Worm (Caenorhabditis elegans) whole organism, young adult: Measurements from ENCODE around the gene rdy-2.

ENCODE experiments used
- B0019.2 ChIP-seq: fragments of 200-800 bp; sonication (Bioruptor generic); conservative IDR thresholded peaks from 2 replicates; pipeline ENCODE4 v1.3.6; 2022; ENCODE audit warnings: missing genetic modification reagents, missing genetic modification characterization, missing compliant biosample characterization
- B0336.3 ChIP-seq: fragments of 200-800 bp; sonication (Bioruptor generic); IDR thresholded peaks from 2 replicates; pipeline ENCODE4 v1.3.6; 2022; ENCODE audit warnings: missing genetic modification characterization, missing compliant biosample characterization
- C17E4.6 ChIP-seq: fragments of 200-800 bp; sonication (Bioruptor generic); IDR thresholded peaks from 2 replicates; pipeline ENCODE4 v1.3.6; 2022; ENCODE audit warnings: missing genetic modification reagents, missing genetic modification characterization, missing compliant biosample characterization
- F22D6.2 ChIP-seq: sonication (generic microtip); optimal IDR thresholded peaks from 2 replicates; lab custom pipeline; 2016; ENCODE audit warnings: mild to moderate bottlenecking, missing genetic modification characterization, missing compliant biosample characterization
- F37B4.10 ChIP-seq: fragments of 200-800 bp; sonication (Bioruptor generic); IDR thresholded peaks from 2 replicates; pipeline ENCODE4 v1.3.6; 2022; ENCODE audit warnings: missing genetic modification characterization, missing compliant biosample characterization
- F52B5.7 ChIP-seq: sonication (generic microtip); optimal IDR thresholded peaks from 2 replicates; lab custom pipeline; 2016; ENCODE audit warnings: mild to moderate bottlenecking, missing genetic modification characterization, missing compliant biosample characterization
- F55B11.4 ChIP-seq: sonication (generic microtip); optimal IDR thresholded peaks from 2 replicates; lab custom pipeline; 2016; ENCODE audit warnings: missing compliant biosample characterization, missing genetic modification characterization, borderline replicate concordance; ENCODE audit not compliant: insufficient read depth
- T07F8.4 ChIP-seq: sonication (generic microtip); optimal IDR thresholded peaks from 2 replicates; lab custom pipeline; 2016; ENCODE audit warnings: mild to moderate bottlenecking, missing genetic modification characterization, moderate library complexity, missing compliant biosample characterization
- Y67H2A.10 ChIP-seq: fragments of 200-800 bp; sonication (Bioruptor generic); conservative IDR thresholded peaks from 2 replicates; pipeline ENCODE4 v1.3.6; 2022; ENCODE audit warnings: missing genetic modification reagents, missing genetic modification characterization, missing compliant biosample characterization
- Y95B8A.8 ChIP-seq: fragments of 200-800 bp; sonication (Bioruptor generic); IDR thresholded peaks from 2 replicates; pipeline ENCODE4 v1.3.6; 2022; ENCODE audit warnings: missing genetic modification reagents, missing genetic modification characterization, missing compliant biosample characterization
- ZK185.1 ChIP-seq: sonication (generic microtip); optimal IDR thresholded peaks from 2 replicates; lab custom pipeline; 2016; ENCODE audit warnings: mild to moderate bottlenecking, missing genetic modification characterization, missing compliant biosample characterization; ENCODE audit not compliant: poor library complexity, severe bottlenecking
- ccch-3 ChIP-seq: fragments of 200-800 bp; sonication (Bioruptor generic); optimal IDR thresholded peaks from 2 replicates; lab custom pipeline; 2018; ENCODE audit warnings: mild to moderate bottlenecking, missing genetic modification characterization, missing compliant biosample characterization
- cebp-2 ChIP-seq: fragments of 200-800 bp; sonication (Bioruptor generic); IDR thresholded peaks from 2 replicates; pipeline ENCODE4 v1.3.6; 2022; ENCODE audit warnings: missing genetic modification characterization, missing compliant biosample characterization
- ceh-100 ChIP-seq: fragments of 200-800 bp; sonication (Bioruptor generic); IDR thresholded peaks from 2 replicates; pipeline ENCODE4 v1.3.6; 2022; ENCODE audit warnings: missing genetic modification reagents, missing genetic modification characterization, missing compliant biosample characterization
- ceh-27 ChIP-seq: fragments of 200-800 bp; sonication (Bioruptor generic); optimal IDR thresholded peaks from 2 replicates; lab custom pipeline; 2018; ENCODE audit warnings: mild to moderate bottlenecking, missing genetic modification characterization, moderate library complexity, missing compliant biosample characterization
- ceh-40 ChIP-seq: fragments of 200-800 bp; sonication (Bioruptor generic); IDR thresholded peaks from 2 replicates; pipeline ENCODE4 v1.3.6; 2022; ENCODE audit warnings: missing genetic modification characterization, missing compliant biosample characterization
- chd-7 ChIP-seq: sonication (generic microtip); optimal IDR thresholded peaks from 2 replicates; lab custom pipeline; 2016; ENCODE audit warnings: mild to moderate bottlenecking, missing genetic modification characterization, moderate library complexity, missing compliant biosample characterization
- dpff-1 ChIP-seq: sonication (generic microtip); optimal IDR thresholded peaks from 2 replicates; lab custom pipeline; 2017; ENCODE audit warnings: mild to moderate bottlenecking, missing genetic modification characterization, missing compliant biosample characterization
- dpl-1 ChIP-seq: fragments of 150-350 bp; optimal IDR thresholded peaks from 2 replicates; lab custom pipeline; 2014; ENCODE audit warnings: missing biosample characterization, missing genetic modification reagents, missing genetic modification characterization
- efl-1 ChIP-seq: fragments of 150-350 bp; optimal IDR thresholded peaks from 2 replicates; lab custom pipeline; 2014; ENCODE audit warnings: missing biosample characterization, missing genetic modification reagents, missing genetic modification characterization
- egl-18 ChIP-seq: fragments of 200-800 bp; sonication (Bioruptor generic); IDR thresholded peaks from 2 replicates; pipeline ENCODE4 v1.3.6; 2022; ENCODE audit warnings: missing genetic modification reagents, missing genetic modification characterization, missing compliant biosample characterization
- ekl-4 ChIP-seq: fragments of 200-800 bp; sonication (Bioruptor generic); IDR thresholded peaks from 2 replicates; pipeline ENCODE4 v1.3.6; 2022; ENCODE audit warnings: missing genetic modification reagents, missing genetic modification characterization, missing compliant biosample characterization
- ets-4 ChIP-seq: fragments of 200-800 bp; sonication (Bioruptor generic); optimal IDR thresholded peaks from 2 replicates; lab custom pipeline; 2018; ENCODE audit warnings: mild to moderate bottlenecking, missing genetic modification characterization, missing compliant biosample characterization
- fkh-3 ChIP-seq: sonication (generic microtip); optimal IDR thresholded peaks from 2 replicates; lab custom pipeline; 2016; ENCODE audit warnings: mild to moderate bottlenecking, missing genetic modification characterization, missing compliant biosample characterization
- hlh-12 ChIP-seq: sonication (generic microtip); optimal IDR thresholded peaks from 2 replicates; lab custom pipeline; 2016; ENCODE audit warnings: missing genetic modification characterization, missing compliant biosample characterization
- hmg-1.2 ChIP-seq: fragments of 200-800 bp; sonication (Bioruptor generic); IDR thresholded peaks from 2 replicates; pipeline ENCODE4 v1.3.6; 2022; ENCODE audit warnings: missing genetic modification reagents, missing genetic modification characterization, missing compliant biosample characterization
- let-607 ChIP-seq, 2 experiments: fragments of 200-800 bp in 1 of 2; sonication (Bioruptor generic) in 1 of 2; sonication (generic microtip) in 1 of 2; optimal IDR thresholded peaks; 2 replicates each; lab custom pipeline; 2016 to 2018; ENCODE audit warnings: mild to moderate bottlenecking in 2 of 2, missing compliant biosample characterization in 2 of 2, missing genetic modification characterization in 2 of 2, moderate library complexity in 2 of 2, missing genotype in 1 of 2
- lin-40 ChIP-seq: sonication (generic microtip); optimal IDR thresholded peaks from 2 replicates; lab custom pipeline; 2016; ENCODE audit warnings: missing genetic modification characterization, mild to moderate bottlenecking, missing compliant biosample characterization, missing genotype, missing genetic modification reagents
- lin-54 ChIP-seq: fragments of 200-800 bp; sonication (Bioruptor generic); optimal IDR thresholded peaks from 2 replicates; lab custom pipeline; 2018; ENCODE audit warnings: mild to moderate bottlenecking, missing genetic modification characterization, missing compliant biosample characterization
- lsy-27 ChIP-seq: sonication (generic microtip); optimal IDR thresholded peaks from 2 replicates; lab custom pipeline; 2017; ENCODE audit warnings: missing genetic modification characterization, mild to moderate bottlenecking, missing compliant biosample characterization, antibody characterized with exemption, missing genotype, borderline replicate concordance; ENCODE audit not compliant: insufficient read depth
- madf-3 ChIP-seq: fragments of 200-800 bp; sonication (Bioruptor generic); IDR thresholded peaks from 2 replicates; pipeline ENCODE4 v1.3.6; 2022; ENCODE audit warnings: missing genetic modification reagents, missing genetic modification characterization, missing compliant biosample characterization
- madf-8 ChIP-seq: fragments of 200-800 bp; sonication (Bioruptor generic); conservative IDR thresholded peaks from 2 replicates; pipeline ENCODE4 v1.3.6; 2022; ENCODE audit warnings: missing genetic modification reagents, missing genetic modification characterization, missing compliant biosample characterization
- nfya-1 ChIP-seq: sonication (generic microtip); optimal IDR thresholded peaks from 2 replicates; lab custom pipeline; 2017; ENCODE audit warnings: antibody characterized with exemption, missing compliant biosample characterization, missing genetic modification characterization, borderline replicate concordance; ENCODE audit not compliant: insufficient read depth
- nhr-90 ChIP-seq: sonication (generic microtip); optimal IDR thresholded peaks from 2 replicates; lab custom pipeline; 2016; ENCODE audit warnings: missing genotype, mild to moderate bottlenecking, missing genetic modification characterization, missing compliant biosample characterization
- rcor-1 ChIP-seq: fragments of 200-800 bp; sonication (Bioruptor generic); IDR thresholded peaks from 2 replicates; pipeline ENCODE4 v1.3.6; 2022; ENCODE audit warnings: missing genetic modification reagents, missing genetic modification characterization, missing compliant biosample characterization
- rpc-1 ChIP-seq, 2 experiments: fragments of 150-350 bp in 1 of 2; sonication (generic microtip) in 1 of 2; optimal IDR thresholded peaks; 2 replicates each; lab custom pipeline; 2014 to 2018; ENCODE audit warnings: missing biosample characterization in 1 of 2, missing genetic modification characterization in 1 of 2, missing genetic modification reagents in 1 of 2, missing genotype in 1 of 2
- sdz-38 ChIP-seq: sonication (generic microtip); optimal IDR thresholded peaks from 2 replicates; lab custom pipeline; 2016; ENCODE audit warnings: missing genotype, missing genetic modification characterization, missing compliant biosample characterization
- snpc-1.1 ChIP-seq: sonication (generic microtip); optimal IDR thresholded peaks from 2 replicates; lab custom pipeline; 2017; ENCODE audit warnings: missing genetic modification characterization, mild to moderate bottlenecking, missing compliant biosample characterization, antibody characterized with exemption, moderate library complexity, missing genotype, missing genetic modification reagents; ENCODE audit not compliant: insufficient read depth
- snpc-4 ChIP-seq, 5 experiments: fragments of 150-350 bp in 1 of 5; sonication (generic microtip) in 4 of 5; optimal IDR thresholded peaks; 2 replicates each; lab custom pipeline; 2014 to 2018; ENCODE audit warnings: missing genetic modification characterization in 5 of 5, missing biosample characterization in 3 of 5, antibody characterized with exemption in 2 of 5, mild to moderate bottlenecking in 2 of 5, missing compliant biosample characterization in 2 of 5, missing genotype in 2 of 5, moderate library complexity in 2 of 5, missing genetic modification reagents in 1 of 5
- somi-1 ChIP-seq: fragments of 200-800 bp; sonication (Bioruptor generic); optimal IDR thresholded peaks from 2 replicates; lab custom pipeline; 2018; ENCODE audit warnings: mild to moderate bottlenecking, missing genetic modification characterization, missing compliant biosample characterization
- tbx-9 ChIP-seq: sonication (generic microtip); optimal IDR thresholded peaks from 2 replicates; lab custom pipeline; 2016; ENCODE audit warnings: borderline replicate concordance, missing genetic modification characterization, inconsistent platforms, missing compliant biosample characterization
- tlf-1 ChIP-seq: fragments of 200-800 bp; sonication (Bioruptor generic); optimal IDR thresholded peaks from 2 replicates; lab custom pipeline; 2018; ENCODE audit warnings: mild to moderate bottlenecking, missing genetic modification characterization, missing compliant biosample characterization
- zfh-2 ChIP-seq: fragments of 200-800 bp; sonication (Bioruptor generic); conservative IDR thresholded peaks from 2 replicates; pipeline ENCODE4 v1.3.6; 2022; ENCODE audit warnings: missing genetic modification reagents, missing genetic modification characterization, missing compliant biosample characterization
- zim-3 ChIP-seq: sonication (generic microtip); optimal IDR thresholded peaks from 2 replicates; lab custom pipeline; 2017; ENCODE audit warnings: mild to moderate bottlenecking, missing genetic modification characterization, moderate library complexity, missing compliant biosample characterization
- ztf-22 ChIP-seq: fragments of 200-800 bp; sonication (Bioruptor generic); optimal IDR thresholded peaks from 2 replicates; lab custom pipeline; 2018; ENCODE audit warnings: mild to moderate bottlenecking, missing genetic modification characterization, moderate library complexity, missing compliant biosample characterization
- ztf-26 ChIP-seq: sonication (generic microtip); optimal IDR thresholded peaks from 2 replicates; lab custom pipeline; 2017; ENCODE audit warnings: missing genetic modification characterization, missing compliant biosample characterization
- ztf-6 ChIP-seq: fragments of 200-800 bp; sonication (Bioruptor generic); IDR thresholded peaks from 2 replicates; pipeline ENCODE4 v1.3.6; 2022; ENCODE audit warnings: missing genetic modification reagents, missing genetic modification characterization, missing compliant biosample characterization

rdy-2 gene

ce11 chrV:13566967-13567366, 33.8 kb downstream of the rdy-2 start (continued):
- TF ChIP-seq efl-1 (GFP tag; lab: Kevin White, UChicago): no peak
- TF ChIP-seq ekl-4 (GFP tag; lab: Robert Waterston, UW): peak; percentile 75
- no peak for TF ChIP-seq ceh-27 (GFP tag; lab: Kevin White, UChicago)
- no peak for TF ChIP-seq ccch-3 (GFP tag; lab: Kevin White, UChicago)
- peak; percentile 83 for TF ChIP-seq tlf-1 (GFP tag; lab: Kevin White, UChicago)
- peak; percentile 34 for TF ChIP-seq ets-4 (GFP tag; lab: Kevin White, UChicago)
- peak; percentile 10 for TF ChIP-seq nhr-90
- TF ChIP-seq zfh-2 (GFP tag; lab: Robert Waterston, UW): no peak
- TF ChIP-seq F22D6.2 (tag; lab: Kevin White, UChicago): no peak
- no peak for TF ChIP-seq ceh-40 (GFP tag; lab: Robert Waterston, UW)
- no peak for TF ChIP-seq sdz-38
- peak; percentile 26; the same call in 1 of the 2 replicates for TF ChIP-seq hmg-1.2 (GFP tag; lab: Robert Waterston, UW)
- no peak for TF ChIP-seq Y67H2A.10 (GFP tag; lab: Robert Waterston, UW)
- peak; percentile 76 for TF ChIP-seq F52B5.7 (tag; lab: Kevin White, UChicago)
- TF ChIP-seq ceh-100: no peak
- no peak for TF ChIP-seq B0019.2
- TF ChIP-seq dpff-1: peak; percentile 67
- peak; percentile 85 for TF ChIP-seq B0336.3 (GFP tag; lab: Robert Waterston, UW)
- no peak for TF ChIP-seq tbx-9 (tag; lab: Kevin White, UChicago)
- TF ChIP-seq snpc-1.1 (tag; lab: Kevin White, UChicago): no peak
- peak; percentile 74; the same call in 1 of the 2 replicates for TF ChIP-seq madf-3 (GFP tag; lab: Robert Waterston, UW)
- TF ChIP-seq madf-8 (GFP tag; lab: Robert Waterston, UW): no peak
- TF ChIP-seq rpc-1 (optimal IDR thresholded peaks at IDR 0.05; lab: Kevin White, UChicago): no peak
- no peak for TF ChIP-seq rpc-1 (tag; optimal IDR thresholded peaks at IDR 0.05; lab: Kevin White, UChicago)
- TF ChIP-seq hlh-12 (tag; lab: Kevin White, UChicago): peak; percentile 37
- TF ChIP-seq T07F8.4 (tag; lab: Kevin White, UChicago): no peak
- no peak for TF ChIP-seq ztf-22
- no peak for TF ChIP-seq somi-1 (GFP tag; lab: Kevin White, UChicago)
- peak; percentile 43; the same call in 1 of the 2 replicates for TF ChIP-seq cebp-2 (GFP tag; lab: Robert Waterston, UW)
- no peak for TF ChIP-seq ztf-6 (GFP tag; lab: Robert Waterston, UW)
- peak; percentile 65 for TF ChIP-seq chd-7
- TF ChIP-seq egl-18 (GFP tag; lab: Robert Waterston, UW): no peak
- 0 out of 2 replicates have a peak, but pooled peaks have one; percentile 71 for TF ChIP-seq Y95B8A.8 (GFP tag; lab: Robert Waterston, UW)
- no peak for TF ChIP-seq snpc-4 (GFP tag; optimal IDR thresholded peaks at IDR 0.05; lab: Kevin White, UChicago)
- peak in 2 of 4 experiments; percentile 35 to 48 for TF ChIP-seq snpc-4 (tag; optimal IDR thresholded peaks at IDR 0.05; lab: Kevin White, UChicago)
- no peak for TF ChIP-seq rcor-1
- TF ChIP-seq let-607 (tag; optimal IDR thresholded peaks at IDR 0.05; lab: Kevin White, UChicago): peak in 1 of 2 experiments; percentile 70
- TF ChIP-seq C17E4.6 (GFP tag; lab: Robert Waterston, UW): no peak
- TF ChIP-seq lsy-27 (tag; lab: Kevin White, UChicago): no peak
- TF ChIP-seq lin-40 (tag; lab: Kevin White, UChicago): peak; percentile 59
- TF ChIP-seq fkh-3 (tag; lab: Kevin White, UChicago): no peak
- TF ChIP-seq zim-3: no peak
- peak; percentile 59 for TF ChIP-seq ztf-26 (tag; lab: Kevin White, UChicago)
- no peak for TF ChIP-seq F55B11.4
- no peak for TF ChIP-seq lin-54 (GFP tag; lab: Kevin White, UChicago)
- TF ChIP-seq ZK185.1 (tag; lab: Kevin White, UChicago): peak; percentile 35
- TF ChIP-seq dpl-1 (GFP tag; lab: Kevin White, UChicago): no peak
- TF ChIP-seq F37B4.10 (GFP tag; lab: Robert Waterston, UW): no peak
- TF ChIP-seq nfya-1 (tag; lab: Kevin White, UChicago): no peak
